Worm (Caenorhabditis elegans): ENCODE results near the gene mog-1.
A peak's percentile ranks its signal among the peaks of the same experiment; 100 is the strongest.

Gene mog-1

ce11 chrIII:9969371-9969770, 13.4 kb upstream of the mog-1 start:
- TF ChIP-seq pax-1 (tag; optimal IDR thresholded peaks at IDR 0.05) (no peak), ceh-34 (tag; optimal IDR thresholded peaks at IDR 0.05) (peak; percentile 40)

ce11 chrIII:9965444-9965843, 9.4 kb upstream of the mog-1 start:
- TF ChIP-seq elt-4 (tag; optimal IDR thresholded peaks at IDR 0.05) (no peak), ahr-1 (tag; optimal IDR thresholded peaks at IDR 0.05) (no peak), unc-55 (GFP tag; optimal IDR thresholded peaks at IDR 0.05) (peak; percentile 54)

ce11 chrIII:9964416-9964815, 8.4 kb upstream of the mog-1 start:
- TF ChIP-seq dve-1 (tag; optimal IDR thresholded peaks at IDR 0.05) (no peak), unc-55 (GFP tag; optimal IDR thresholded peaks at IDR 0.05) (no peak), ceh-9 (tag; optimal IDR thresholded peaks at IDR 0.05) (no peak), fax-1 (tag; optimal IDR thresholded peaks at IDR 0.05) (no peak), dmd-4 (tag; optimal IDR thresholded peaks at IDR 0.05; ENCODE audit: borderline replicate concordance) (no peak), unc-3 (GFP tag; conservative IDR thresholded peaks at IDR 0.05) (no peak), unc-3 (tag; optimal IDR thresholded peaks at IDR 0.05) (no peak), fkh-10 (GFP tag; optimal IDR thresholded peaks at IDR 0.05) (no peak), npax-4 (tag; optimal IDR thresholded peaks at IDR 0.05) (no peak)

ce11 chrIII:9963447-9963846, 7.4 kb upstream of the mog-1 start:
- TF ChIP-seq pag-3 (tag; optimal IDR thresholded peaks at IDR 0.05; ENCODE audit: borderline replicate concordance), result no peak
- TF ChIP-seq ceh-18 (tag; optimal IDR thresholded peaks at IDR 0.05), result no peak
- TF ChIP-seq hlh-8 (tag; optimal IDR thresholded peaks at IDR 0.05), result no peak
- TF ChIP-seq nhr-232 (tag; optimal IDR thresholded peaks at IDR 0.05), result no peak
- no peak for TF ChIP-seq tbx-7 (tag; optimal IDR thresholded peaks at IDR 0.05)
- TF ChIP-seq fax-1 (tag; optimal IDR thresholded peaks at IDR 0.05), result no peak
- no peak for TF ChIP-seq Y22D7AL.16 (tag; optimal IDR thresholded peaks at IDR 0.05)
- TF ChIP-seq fkh-10 (GFP tag; optimal IDR thresholded peaks at IDR 0.05), result no peak
- TF ChIP-seq T23F11.4 (GFP tag; optimal IDR thresholded peaks at IDR 0.05), result no peak
- TF ChIP-seq unc-55 (GFP tag; optimal IDR thresholded peaks at IDR 0.05), result no peak
- no peak for TF ChIP-seq sox-4 (tag; optimal IDR thresholded peaks at IDR 0.05)
- no peak for TF ChIP-seq pha-4 (tag; optimal IDR thresholded peaks at IDR 0.05)
- no peak for TF ChIP-seq ceh-22 (tag; optimal IDR thresholded peaks at IDR 0.05)
- TF ChIP-seq ets-4 (tag; optimal IDR thresholded peaks at IDR 0.05), result no peak
- no peak for TF ChIP-seq sox-2 (GFP tag; IDR thresholded peaks at IDR 0.05)
- no peak for TF ChIP-seq unc-42 (tag; optimal IDR thresholded peaks at IDR 0.05)

ce11 chrIII:9956665-9957401, 818 bp upstream of the mog-1 start, which contains the start of gene alx-1:
TSS of gene alx-1 (plus strand) at chrIII:9957351.
- TF ChIP-seq odd-2 (tag; optimal IDR thresholded peaks at IDR 0.05) (no peak), lim-6 (tag; optimal IDR thresholded peaks at IDR 0.05) (no peak), tbx-2 (tag; optimal IDR thresholded peaks at IDR 0.05) (no peak), ceh-6 (GFP tag; optimal IDR thresholded peaks at IDR 0.05) (no peak), ceh-14 (tag; optimal IDR thresholded peaks at IDR 0.05) (no peak), K09A11.1 (tag; optimal IDR thresholded peaks at IDR 0.05; ENCODE audit: insufficient read depth) (no peak), ceh-19 (GFP tag; optimal IDR thresholded peaks at IDR 0.05) (no peak), ceh-2 (tag; optimal IDR thresholded peaks at IDR 0.05) (no peak), hlh-6 (tag; optimal IDR thresholded peaks at IDR 0.05) (no peak), fkh-6 (tag; optimal IDR thresholded peaks at IDR 0.05) (no peak), nfya-1 (tag; optimal IDR thresholded peaks at IDR 0.05) (no peak), ref-2 (tag; optimal IDR thresholded peaks at IDR 0.05) (no peak), fax-1 (tag; optimal IDR thresholded peaks at IDR 0.05) (no peak), ahr-1 (tag; optimal IDR thresholded peaks at IDR 0.05) (no peak), sox-4 (tag; optimal IDR thresholded peaks at IDR 0.05) (no peak), Y22D7AL.16 (tag; optimal IDR thresholded peaks at IDR 0.05) (no peak), unc-86 (tag; optimal IDR thresholded peaks at IDR 0.05) (no peak), lin-11 (tag; optimal IDR thresholded peaks at IDR 0.05) (no peak), rnt-1 (tag; optimal IDR thresholded peaks at IDR 0.05) (no peak)

All from whole organism, late embryonic.